Worm (Caenorhabditis elegans) whole organism, L2 larva: ENCODE measurements around the gene str-260.

ENCODE experiments used
- F13H6.1 ChIP-seq: sonication (generic microtip); optimal IDR thresholded peaks from 2 replicates; lab custom pipeline; 2016; ENCODE audit warnings: missing genetic modification characterization, missing compliant biosample characterization
- ZK546.5 ChIP-seq: sonication (generic microtip); optimal IDR thresholded peaks from 2 replicates; lab custom pipeline; 2017; ENCODE audit warnings: missing biosample characterization, missing genetic modification characterization
- nhr-12 ChIP-seq: fragments of 150-350 bp; optimal IDR thresholded peaks from 2 replicates; lab custom pipeline; 2014; ENCODE audit warnings: missing biosample characterization, missing genetic modification characterization

ce11 chrV:3541117-3541516, 14.1 kb downstream of the str-260 start, which contains the start of gene srbc-67:
- no peak for TF ChIP-seq ZK546.5 (tag; lab: Kevin White, UChicago)
- TF ChIP-seq F13H6.1 (tag; lab: Kevin White, UChicago), result no peak
- TF ChIP-seq nhr-12 (tag; lab: Kevin White, UChicago), result no peak
